Fruit fly (Drosophila melanogaster) whole organism, embryonic: ENCODE measurements around the gene CG16865.

ENCODE experiments used
- Asciz ChIP-seq: fragments of 200-800 bp; sonication (Bioruptor generic); optimal IDR thresholded peaks from 2 replicates; lab custom pipeline; 2017; ENCODE audit warnings: missing biosample characterization, mild to moderate bottlenecking, missing genetic modification characterization, missing genetic modification reagents
- Bdp1 ChIP-seq: fragments of 200-800 bp; sonication (Bioruptor generic); optimal IDR thresholded peaks from 3 replicates; lab custom pipeline; 2016; ENCODE audit warnings: missing biosample characterization, missing genetic modification characterization
- Bgb ChIP-seq: fragments of 200-800 bp; sonication (Bioruptor generic); IDR thresholded peaks from 2 replicates; pipeline ENCODE4 v1.3.6; 2022; ENCODE audit warnings: missing biosample characterization, missing genetic modification characterization; ENCODE audit not compliant: partially characterized antibody
- CG10267 ChIP-seq: fragments of 200-800 bp; sonication (Bioruptor generic); optimal IDR thresholded peaks from 2 replicates; lab custom pipeline; 2018; ENCODE audit warnings: missing biosample characterization, mild to moderate bottlenecking, missing genetic modification characterization, moderate library complexity
- CG12219 ChIP-seq: fragments of 200-800 bp; sonication (Bioruptor generic); optimal IDR thresholded peaks from 3 replicates; lab custom pipeline; 2018; ENCODE audit warnings: missing biosample characterization, mild to moderate bottlenecking, missing genetic modification characterization
- CG13424 ChIP-seq: fragments of 200-800 bp; sonication (Bioruptor generic); optimal IDR thresholded peaks from 2 replicates; lab custom pipeline; 2019; ENCODE audit warnings: missing biosample characterization, mild to moderate bottlenecking, missing genetic modification characterization, moderate library complexity
- CG15269 ChIP-seq: fragments of 200-800 bp; sonication (Bioruptor generic); optimal IDR thresholded peaks from 2 replicates; lab custom pipeline; 2018; ENCODE audit warnings: missing biosample characterization, mild to moderate bottlenecking, missing genetic modification characterization, moderate library complexity
- CG1603 ChIP-seq: fragments of 200-800 bp; sonication (Bioruptor generic); optimal IDR thresholded peaks from 2 replicates; lab custom pipeline; 2019; ENCODE audit warnings: missing biosample characterization, mild to moderate bottlenecking, missing genetic modification characterization, moderate library complexity
- CG16813 ChIP-seq: fragments of 200-800 bp; sonication (Bioruptor generic); IDR thresholded peaks from 3 replicates; pipeline ENCODE4 v1.3.6; 2022; ENCODE audit warnings: missing biosample characterization, missing genetic modification characterization; ENCODE audit not compliant: partially characterized antibody
- CG18764 ChIP-seq: fragments of 200-800 bp; sonication (Bioruptor generic); optimal IDR thresholded peaks from 3 replicates; lab custom pipeline; 2016; ENCODE audit warnings: missing biosample characterization, missing genetic modification characterization
- CG31441 ChIP-seq: fragments of 200-800 bp; sonication (Bioruptor generic); IDR thresholded peaks from 2 replicates; pipeline ENCODE4 v1.3.6; 2022; ENCODE audit warnings: missing biosample characterization, missing genetic modification characterization
- CG3163 ChIP-seq: fragments of 200-800 bp; sonication (Bioruptor generic); optimal IDR thresholded peaks from 3 replicates; lab custom pipeline; 2016; ENCODE audit warnings: missing biosample characterization, missing genetic modification characterization
- CG33557 ChIP-seq: fragments of 200-800 bp; sonication (Bioruptor generic); optimal IDR thresholded peaks from 2 replicates; lab custom pipeline; 2019; ENCODE audit warnings: missing biosample characterization, mild to moderate bottlenecking, missing genetic modification characterization, moderate library complexity
- CG4360 ChIP-seq: fragments of 200-800 bp; sonication (Bioruptor generic); IDR thresholded peaks from 2 replicates; pipeline ENCODE4 v1.3.6; 2022; ENCODE audit warnings: missing biosample characterization, missing genetic modification characterization
- CG4404 ChIP-seq: fragments of 200-800 bp; sonication (Bioruptor generic); IDR thresholded peaks from 2 replicates; pipeline ENCODE4 v1.3.6; 2022; ENCODE audit warnings: missing biosample characterization, missing genetic modification characterization
- CG6689 ChIP-seq: fragments of 200-800 bp; sonication (Bioruptor generic); IDR thresholded peaks from 2 replicates; pipeline ENCODE4 v1.3.6; 2022; ENCODE audit warnings: missing biosample characterization, missing genetic modification characterization
- CG8478 ChIP-seq: fragments of >200 bp; optimal IDR thresholded peaks from 2 replicates; lab custom pipeline; 2018
- Chrac-16 ChIP-seq: fragments of 200-800 bp; sonication (Bioruptor generic); optimal IDR thresholded peaks from 3 replicates; lab custom pipeline; 2016; ENCODE audit warnings: missing biosample characterization, missing genetic modification characterization
- D ChIP-seq, 2 experiments: fragments of 200-800 bp in 1 of 2; fragments of >200 bp in 1 of 2; sonication (Bioruptor generic) in 1 of 2; optimal IDR thresholded peaks; 2 replicates in 1 of 2; 3 replicates in 1 of 2; lab custom pipeline; 2017; ENCODE audit warnings: mild to moderate bottlenecking in 1 of 2, missing biosample characterization in 1 of 2, missing genetic modification characterization in 1 of 2, missing genetic modification reagents in 1 of 2
- Dad ChIP-seq: fragments of 200-800 bp; sonication (Bioruptor generic); optimal IDR thresholded peaks from 3 replicates; lab custom pipeline; 2016; ENCODE audit warnings: missing biosample characterization, missing genetic modification characterization
- HmgD ChIP-seq: fragments of 200-800 bp; sonication (Bioruptor generic); optimal IDR thresholded peaks from 3 replicates; lab custom pipeline; 2016; ENCODE audit warnings: missing biosample characterization, missing genetic modification characterization
- Hr39 ChIP-seq: fragments of >200 bp; optimal IDR thresholded peaks from 2 replicates; lab custom pipeline; 2017
- Hr51 ChIP-seq, 2 experiments: fragments of 200-800 bp; sonication (Bioruptor generic); optimal IDR thresholded peaks; 2 replicates in 1 of 2; 3 replicates in 1 of 2; lab custom pipeline; 2016 to 2018; ENCODE audit warnings: missing biosample characterization in 2 of 2, missing genetic modification characterization in 2 of 2, mild to moderate bottlenecking in 1 of 2, moderate library complexity in 1 of 2
- Hsf ChIP-seq: fragments of 200-800 bp; sonication (Bioruptor generic); optimal IDR thresholded peaks from 3 replicates; lab custom pipeline; 2016; ENCODE audit warnings: missing biosample characterization, missing genetic modification characterization
- Jarid2 ChIP-seq: fragments of 200-800 bp; sonication (Bioruptor generic); optimal IDR thresholded peaks from 3 replicates; lab custom pipeline; 2017; ENCODE audit warnings: mild to moderate bottlenecking, missing biosample characterization, missing genetic modification reagents, missing genetic modification characterization
- NC2β ChIP-seq: fragments of 200-800 bp; sonication (Bioruptor generic); optimal IDR thresholded peaks from 2 replicates; lab custom pipeline; 2016; ENCODE audit warnings: missing biosample characterization, missing genetic modification characterization
- Nf-YC ChIP-seq: fragments of 200-800 bp; optimal IDR thresholded peaks from 3 replicates; lab custom pipeline; 2019; ENCODE audit warnings: missing biosample characterization, mild to moderate bottlenecking, missing genetic modification characterization, moderate library complexity
- PHDP ChIP-seq: fragments of 200-800 bp; sonication (Bioruptor generic); optimal IDR thresholded peaks from 3 replicates; lab custom pipeline; 2018; ENCODE audit warnings: missing biosample characterization, mild to moderate bottlenecking, missing genetic modification characterization, moderate library complexity
- Spps ChIP-seq: fragments of 200-800 bp; sonication (Bioruptor generic); optimal IDR thresholded peaks from 2 replicates; lab custom pipeline; 2018; ENCODE audit warnings: missing biosample characterization, mild to moderate bottlenecking, missing genetic modification characterization
- Usf ChIP-seq: fragments of 200-800 bp; sonication (Bioruptor generic); optimal IDR thresholded peaks from 2 replicates; lab custom pipeline; 2017; ENCODE audit warnings: missing genotype, missing biosample characterization, missing genetic modification characterization
- YL-1 ChIP-seq: fragments of 200-800 bp; sonication (Bioruptor generic); optimal IDR thresholded peaks from 3 replicates; lab custom pipeline; 2017; ENCODE audit warnings: missing biosample characterization, mild to moderate bottlenecking, missing genetic modification characterization
- chn ChIP-seq: fragments of 200-800 bp; sonication (Bioruptor generic); optimal IDR thresholded peaks from 2 replicates; lab custom pipeline; 2016; ENCODE audit warnings: missing biosample characterization, missing genetic modification characterization
- danr ChIP-seq: fragments of 200-800 bp; sonication (Bioruptor generic); IDR thresholded peaks from 2 replicates; pipeline ENCODE4 v1.3.6; 2022; ENCODE audit warnings: missing biosample characterization, missing genetic modification characterization
- dysf ChIP-seq: fragments of 200-800 bp; sonication (Bioruptor generic); IDR thresholded peaks from 3 replicates; pipeline ENCODE4 v1.3.6; 2022; ENCODE audit warnings: missing biosample characterization, missing genetic modification characterization
- fru ChIP-seq: fragments of >200 bp; optimal IDR thresholded peaks from 2 replicates; lab custom pipeline; 2017
- gro ChIP-seq: fragments of 200-800 bp; sonication (Bioruptor generic); optimal IDR thresholded peaks from 2 replicates; lab custom pipeline; 2016; ENCODE audit warnings: missing biosample characterization, missing genetic modification characterization
- gsb-n ChIP-seq: fragments of 200-800 bp; sonication (Bioruptor generic); optimal IDR thresholded peaks from 3 replicates; lab custom pipeline; 2018; ENCODE audit warnings: missing biosample characterization, mild to moderate bottlenecking, missing genetic modification characterization
- lab ChIP-seq: fragments of 200-800 bp; sonication (Bioruptor generic); optimal IDR thresholded peaks from 3 replicates; lab custom pipeline; 2017; ENCODE audit warnings: missing biosample characterization, missing genetic modification characterization, mild to moderate bottlenecking, moderate library complexity, missing genetic modification reagents
- mirr ChIP-seq: fragments of 200-800 bp; sonication (Bioruptor generic); optimal IDR thresholded peaks from 3 replicates; lab custom pipeline; 2018; ENCODE audit warnings: missing biosample characterization, mild to moderate bottlenecking, missing genetic modification characterization
- nom ChIP-seq: fragments of 200-800 bp; sonication (Bioruptor generic); optimal IDR thresholded peaks from 2 replicates; lab custom pipeline; 2017; ENCODE audit warnings: missing biosample characterization, missing genetic modification characterization, mild to moderate bottlenecking, moderate library complexity, missing genetic modification reagents
- otp ChIP-seq: fragments of 200-800 bp; sonication (Bioruptor generic); IDR thresholded peaks from 3 replicates; pipeline ENCODE4, ENCODE4 v1.3.6; 2022; ENCODE audit warnings: missing biosample characterization, missing genetic modification characterization
- pzg ChIP-seq: fragments of 200-800 bp; sonication (Bioruptor generic); optimal IDR thresholded peaks from 3 replicates; lab custom pipeline; 2018; ENCODE audit warnings: missing biosample characterization, mild to moderate bottlenecking, missing genetic modification characterization, moderate library complexity
- ro ChIP-seq: fragments of 200-800 bp; sonication (Bioruptor generic); IDR thresholded peaks from 2 replicates; pipeline ENCODE4 v1.3.6; 2022; ENCODE audit warnings: missing biosample characterization, missing genetic modification characterization
- sc ChIP-seq, 3 experiments: fragments of >200 bp in 2 of 3; fragments of 200-800 bp in 1 of 3; sonication (Bioruptor generic) in 1 of 3; optimal IDR thresholded peaks; 2 replicates in 2 of 3; 3 replicates in 1 of 3; lab custom pipeline; 2017; ENCODE audit warnings: mild to moderate bottlenecking in 1 of 3, missing biosample characterization in 1 of 3, missing genetic modification characterization in 1 of 3, missing genetic modification reagents in 1 of 3
- so ChIP-seq: fragments of 200-800 bp; sonication (Bioruptor generic); IDR thresholded peaks from 3 replicates; pipeline ENCODE4 v1.3.6; 2022; ENCODE audit warnings: missing biosample characterization, missing genetic modification characterization
- sug ChIP-seq: fragments of 200-800 bp; optimal IDR thresholded peaks from 2 replicates; lab custom pipeline; 2019; ENCODE audit warnings: missing biosample characterization, mild to moderate bottlenecking, missing genetic modification characterization, moderate library complexity
- tll ChIP-seq, 2 experiments: fragments of 200-800 bp in 1 of 2; fragments of >200 bp in 1 of 2; sonication (Bioruptor generic) in 1 of 2; optimal IDR thresholded peaks; 2 replicates each; lab custom pipeline; 2017 to 2019; ENCODE audit warnings: missing biosample characterization in 2 of 2, missing genetic modification characterization in 2 of 2, mild to moderate bottlenecking in 1 of 2, moderate library complexity in 1 of 2
- twi ChIP-seq: fragments of 200-800 bp; optimal IDR thresholded peaks from 2 replicates; lab custom pipeline; 2019; ENCODE audit warnings: missing biosample characterization, mild to moderate bottlenecking, missing genetic modification characterization, moderate library complexity

Gene CG16865

dm6 chr2L:13780109-13780947, 31.0 kb upstream of the CG16865 start, which contains the start of the genes CG9008 and p38b (continued):
- peak; percentile 21 for TF ChIP-seq chn
- 0 out of 3 replicates have a peak, but pooled peaks have one; percentile 43 for TF ChIP-seq otp (GFP tag; lab: Robert Waterston, UW)
- no peak for TF ChIP-seq CG4404
- TF ChIP-seq dysf (GFP tag; lab: Robert Waterston, UW): peak; percentile 77
- peak; percentile 77 for TF ChIP-seq gsb-n
- peak; percentile 47 for TF ChIP-seq YL-1 (GFP tag; lab: Kevin White, UChicago)
- TF ChIP-seq Nf-YC (tag; lab: Kevin White, UChicago): peak; percentile 90
- TF ChIP-seq CG6689: peak; percentile 67; the same call in 1 of the 2 replicates
- TF ChIP-seq gro (GFP tag; lab: Kevin White, UChicago): no peak
- peak; percentile 59 for TF ChIP-seq nom (GFP tag; lab: Kevin White, UChicago)
- no peak for TF ChIP-seq CG8478 (lab: Kevin White, UChicago)
- peak; percentile 40 for TF ChIP-seq CG1603 (tag; lab: Kevin White, UChicago)
- peak; percentile 71; the same call in 2 of the 3 replicates for TF ChIP-seq so
- peak; percentile 87 for TF ChIP-seq CG15269 (tag; lab: Kevin White, UChicago)
- no peak for TF ChIP-seq Hr39 (lab: Kevin White, UChicago)
- peak; percentile 9; the same call in 1 of the 2 replicates for TF ChIP-seq danr (GFP tag; lab: Robert Waterston, UW)
- no peak for TF ChIP-seq HmgD
- peak; percentile 25; the same call in 1 of the 3 replicates for TF ChIP-seq CG16813 (GFP tag; lab: Robert Waterston, UW)
- TF ChIP-seq Hr51 (GFP tag; optimal IDR thresholded peaks at IDR 0.05; lab: Kevin White, UChicago): peak; percentile 26 to 91
- peak; percentile 40 for TF ChIP-seq CG12219 (GFP tag; lab: Kevin White, UChicago)
- peak; percentile 25 for TF ChIP-seq Bdp1
- TF ChIP-seq fru (lab: Kevin White, UChicago): no peak
- no peak for TF ChIP-seq CG4360
- no peak for TF ChIP-seq NC2β (GFP tag; lab: Kevin White, UChicago)
- TF ChIP-seq sug (tag; lab: Kevin White, UChicago): peak; percentile 88
- peak; percentile 47 for TF ChIP-seq Chrac-16 (GFP tag; lab: Kevin White, UChicago)
- no peak for TF ChIP-seq D (optimal IDR thresholded peaks at IDR 0.05; lab: Kevin White, UChicago)
- peak; percentile 74 for TF ChIP-seq D (GFP tag; optimal IDR thresholded peaks at IDR 0.05; lab: Kevin White, UChicago)
- TF ChIP-seq Bgb: peak; percentile 57
- peak; percentile 82 for TF ChIP-seq CG10267 (tag; lab: Kevin White, UChicago)
- TF ChIP-seq CG31441: peak; percentile 92
- TF ChIP-seq mirr (GFP tag; lab: Kevin White, UChicago): no peak
- TF ChIP-seq Hsf (GFP tag; lab: Kevin White, UChicago): peak; percentile 47
- TF ChIP-seq ro: peak; percentile 29; the same call in 1 of the 2 replicates
- TF ChIP-seq pzg (GFP tag; lab: Kevin White, UChicago): peak; percentile 69
- peak; percentile 73 for TF ChIP-seq Asciz (GFP tag; lab: Kevin White, UChicago)
- peak; percentile 50 for TF ChIP-seq Spps
- peak; percentile 26 for TF ChIP-seq CG18764 (GFP tag; lab: Kevin White, UChicago)
- peak; percentile 68 for TF ChIP-seq twi (tag; lab: Kevin White, UChicago)
- no peak for TF ChIP-seq CG3163 (GFP tag; lab: Kevin White, UChicago)
- TF ChIP-seq Dad (GFP tag; lab: Kevin White, UChicago): peak; percentile 19
- no peak for TF ChIP-seq tll (GFP tag; optimal IDR thresholded peaks at IDR 0.05; lab: Kevin White, UChicago)
- peak; percentile 71 for TF ChIP-seq Usf (GFP tag; lab: Kevin White, UChicago)
- TF ChIP-seq PHDP: peak; percentile 85
- no peak for TF ChIP-seq Jarid2
- TF ChIP-seq sc (optimal IDR thresholded peaks at IDR 0.05; lab: Kevin White, UChicago): no peak
- peak; percentile 65 for TF ChIP-seq sc (GFP tag; optimal IDR thresholded peaks at IDR 0.05; lab: Kevin White, UChicago)
- TF ChIP-seq lab (GFP tag; lab: Kevin White, UChicago): peak; percentile 79
- TF ChIP-seq CG13424 (tag; lab: Kevin White, UChicago): peak; percentile 92
- TF ChIP-seq CG33557 (GFP tag; lab: Kevin White, UChicago): peak; percentile 62
